Worm (Caenorhabditis elegans) whole organism, midembryonic: ENCODE results near the gene F54H12.2.
"Not testable (repeated sequence)": the region's sequence is repeated elsewhere in the genome, so short reads cannot be mapped to it uniquely, and the experiment has no call there.

Experiments used
- cog-1 ChIP-seq: sonication (generic microtip); optimal IDR thresholded peaks from 2 replicates; lab custom pipeline; 2016; ENCODE audit warnings: missing genetic modification characterization, missing compliant biosample characterization
- klf-2 ChIP-seq: fragments of 200-800 bp; sonication (Bioruptor generic); conservative IDR thresholded peaks from 2 replicates; pipeline ENCODE4 v1.3.6; 2022; ENCODE audit warnings: missing genetic modification reagents, missing genetic modification characterization, missing compliant biosample characterization
- ztf-29 ChIP-seq: fragments of 200-800 bp; sonication (Bioruptor generic); IDR thresholded peaks from 2 replicates; pipeline ENCODE4 v1.3.6; 2022; ENCODE audit warnings: missing genetic modification reagents, missing genetic modification characterization, missing compliant biosample characterization

DNA sequence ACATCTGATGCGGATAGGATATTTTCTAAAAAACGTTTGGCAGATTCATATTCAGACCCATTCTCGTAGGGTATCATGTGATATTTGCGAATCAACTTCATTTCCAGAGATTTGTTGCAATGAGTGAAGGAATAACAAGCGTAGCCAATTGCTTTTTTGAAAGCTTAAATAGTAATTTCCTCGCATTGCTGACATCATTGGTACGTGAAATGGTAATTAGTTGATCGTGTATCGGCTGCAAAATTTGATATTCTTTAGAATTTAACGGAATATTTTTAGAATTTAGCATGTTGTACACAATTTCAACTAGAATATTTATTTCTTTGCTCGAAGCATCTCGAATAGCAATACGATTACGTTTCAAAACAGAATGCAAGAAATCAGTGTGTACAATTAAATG, 1.7 kb upstream of the F54H12.2 start, which contains the start of gene F54H12.4:
- not testable (repeated sequence) for TF ChIP-seq ztf-29; cog-1; klf-2 (GFP tag; lab: Robert Waterston, UW)
